Worm (Caenorhabditis elegans) whole organism, early embryonic: Measurements from ENCODE around the gene scl-19.

Experiments used
- F13C5.2 ChIP-seq: sonication (generic microtip); optimal IDR thresholded peaks from 2 replicates; lab custom pipeline; 2017; ENCODE audit warnings: mild to moderate bottlenecking, missing genetic modification characterization, inconsistent platforms, missing compliant biosample characterization
- aly-1 ChIP-seq: sonication (generic microtip); optimal IDR thresholded peaks from 2 replicates; lab custom pipeline; 2016; ENCODE audit warnings: missing genetic modification characterization, missing compliant biosample characterization
- ama-1 ChIP-seq: fragments of 150-350 bp; optimal IDR thresholded peaks from 2 replicates; lab custom pipeline; 2014
- ceh-13 ChIP-seq: fragments of 200-800 bp; sonication (Bioruptor generic); optimal IDR thresholded peaks from 2 replicates; lab custom pipeline; 2018; ENCODE audit warnings: mild to moderate bottlenecking, missing genetic modification characterization, missing compliant biosample characterization
- ceh-36 ChIP-seq: sonication (generic microtip); optimal IDR thresholded peaks from 2 replicates; lab custom pipeline; 2016; ENCODE audit warnings: missing genetic modification characterization, inconsistent platforms, missing compliant biosample characterization
- flt-1 ChIP-seq: fragments of 200-800 bp; sonication (Bioruptor generic); IDR thresholded peaks from 2 replicates; pipeline ENCODE4 v1.3.6; 2022; ENCODE audit warnings: missing genetic modification characterization, missing compliant biosample characterization
- hmbx-1 ChIP-seq: sonication (generic microtip); optimal IDR thresholded peaks from 2 replicates; lab custom pipeline; 2016; ENCODE audit warnings: mild to moderate bottlenecking, missing genetic modification characterization, missing compliant biosample characterization
- hmg-4 ChIP-seq: fragments of 200-800 bp; sonication (Bioruptor generic); optimal IDR thresholded peaks from 2 replicates; lab custom pipeline; 2018; ENCODE audit warnings: mild to moderate bottlenecking, missing genetic modification characterization, missing compliant biosample characterization
- hnd-1 ChIP-seq: sonication (generic microtip); optimal IDR thresholded peaks from 2 replicates; lab custom pipeline; 2016; ENCODE audit warnings: missing genetic modification characterization, missing compliant biosample characterization
- pes-1 ChIP-seq: fragments of 200-800 bp; sonication (Bioruptor generic); IDR thresholded peaks from 2 replicates; pipeline ENCODE4 v1.3.6; 2022; ENCODE audit warnings: missing genetic modification reagents, missing genetic modification characterization, missing compliant biosample characterization
- scrt-1 ChIP-seq: fragments of 200-800 bp; sonication (Bioruptor generic); IDR thresholded peaks from 2 replicates; pipeline ENCODE4 v1.3.6; 2022; ENCODE audit warnings: missing genetic modification characterization, missing compliant biosample characterization
- sea-1 ChIP-seq: fragments of 200-800 bp; sonication (Bioruptor generic); conservative IDR thresholded peaks from 2 replicates; pipeline ENCODE4 v1.3.6; 2022; ENCODE audit warnings: missing genetic modification characterization, missing compliant biosample characterization
- tbx-11 ChIP-seq: fragments of 200-800 bp; sonication (Bioruptor generic); IDR thresholded peaks from 2 replicates; pipeline ENCODE4 v1.3.6; 2022; ENCODE audit warnings: missing genetic modification characterization, missing compliant biosample characterization
- tra-4 ChIP-seq: sonication (generic microtip); optimal IDR thresholded peaks from 2 replicates; lab custom pipeline; 2017; ENCODE audit warnings: missing genetic modification characterization, missing compliant biosample characterization

DNA sequence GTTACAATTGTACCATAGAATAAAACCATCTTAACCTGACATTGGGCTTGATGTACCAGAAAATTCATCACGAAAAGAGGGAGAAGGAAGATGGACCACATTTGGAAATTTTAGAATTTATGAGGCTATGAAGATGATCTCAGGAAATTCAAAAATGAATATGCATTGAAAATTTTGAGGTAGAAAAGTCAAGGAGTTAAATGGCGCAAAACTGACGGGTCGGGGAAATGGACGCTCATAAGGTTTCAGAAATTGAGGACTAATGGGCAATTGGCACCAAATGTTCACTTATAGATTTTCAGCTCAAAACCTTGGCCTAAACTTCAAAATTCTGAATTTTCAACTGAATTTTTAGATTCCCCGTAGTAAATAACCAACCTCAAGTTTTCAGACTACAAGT lies 38.8 kb downstream of the scl-19 start, which contains the start of gene clec-255:
- no peak for TF ChIP-seq scrt-1 (GFP tag; lab: Robert Waterston, UW)
- TF ChIP-seq flt-1, result no peak
- no peak for TF ChIP-seq ceh-13 (GFP tag; lab: Kevin White, UChicago)
- TF ChIP-seq ama-1 (lab: Kevin White, UChicago), result no peak
- no peak for TF ChIP-seq pes-1 (GFP tag; lab: Robert Waterston, UW)
- no peak for TF ChIP-seq tbx-11 (GFP tag; lab: Robert Waterston, UW)
- no peak for TF ChIP-seq F13C5.2 (tag; lab: Kevin White, UChicago)
- TF ChIP-seq tra-4 (tag; lab: Kevin White, UChicago), result no peak
- no peak for TF ChIP-seq hmg-4 (GFP tag; lab: Kevin White, UChicago)
- TF ChIP-seq hmbx-1 (tag; lab: Kevin White, UChicago), result no peak
- no peak for TF ChIP-seq sea-1 (GFP tag; lab: Robert Waterston, UW)
- TF ChIP-seq hnd-1 (tag; lab: Kevin White, UChicago), result no peak
- TF ChIP-seq aly-1 (tag; lab: Kevin White, UChicago), result no peak
- TF ChIP-seq ceh-36 (tag; lab: Kevin White, UChicago), result no peak
